Worm (Caenorhabditis elegans): ENCODE measurements around the gene F47G3.4.

Gene F47G3.4

DNA sequence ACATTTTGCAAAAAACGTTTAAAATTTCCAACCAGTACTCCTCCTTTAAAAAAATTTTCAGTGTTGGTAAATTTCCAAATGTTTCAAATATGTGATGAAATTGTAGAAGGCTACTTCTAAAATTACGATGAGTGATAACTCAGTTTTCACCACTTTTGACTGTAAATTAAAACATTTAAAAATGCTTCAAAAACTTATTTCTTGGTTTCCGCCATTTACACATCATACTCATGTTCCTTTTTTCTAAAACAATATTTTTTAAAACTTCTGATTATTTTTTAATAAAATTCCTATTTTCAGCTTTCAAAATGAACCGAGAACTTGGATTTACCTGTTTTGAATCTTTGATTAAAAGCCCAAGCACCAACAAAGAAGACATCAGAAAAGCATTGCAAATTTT is 22.3 kb downstream of the F47G3.4 start, which contains the start of gene C43H6.4:
C43H6.4 (plus strand) TSS at position 301 of the 400 bp plus-strand sequence.
- TF ChIP-seq sea-2 (GFP tag; optimal IDR thresholded peaks at IDR 0.05) (no peak), nhr-12 (tag; optimal IDR thresholded peaks at IDR 0.05) (no peak), hmg-11 (tag; optimal IDR thresholded peaks at IDR 0.05) (no peak), ama-1 (optimal IDR thresholded peaks at IDR 0.05) (no peak), fkh-2 (tag; optimal IDR thresholded peaks at IDR 0.05) (no peak), mml-1 (tag; optimal IDR thresholded peaks at IDR 0.05) (no peak), mdl-1 (tag; optimal IDR thresholded peaks at IDR 0.05) (no peak), lin-39 (tag; optimal IDR thresholded peaks at IDR 0.05) (no peak), ceh-9 (tag; optimal IDR thresholded peaks at IDR 0.05) (no peak), nhr-25 (tag; optimal IDR thresholded peaks at IDR 0.05) (no peak), jun-1 (tag; optimal IDR thresholded peaks at IDR 0.05) (no peak), nhr-28 (tag; optimal IDR thresholded peaks at IDR 0.05) (no peak)

DNA sequence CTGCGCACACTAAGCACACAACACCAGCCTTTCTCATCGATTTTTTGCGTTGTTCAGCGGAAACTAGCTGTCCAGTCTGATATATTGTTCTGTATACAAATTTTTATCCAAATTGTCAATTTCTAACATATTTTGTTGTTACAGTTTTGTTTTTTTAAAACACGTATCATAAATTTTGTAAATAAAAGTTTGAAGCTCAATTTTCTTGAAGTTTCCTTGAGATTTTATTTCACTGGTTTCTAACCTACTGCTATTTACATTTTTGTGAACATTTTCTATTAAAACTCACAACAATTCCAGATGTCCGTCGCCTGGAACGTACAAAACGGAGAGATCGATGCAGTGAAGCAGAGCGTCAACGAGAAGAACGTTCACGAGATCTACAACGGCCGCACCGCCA is 25.8 kb downstream of the F47G3.4 start, which contains the start of gene mtpn-1:
mtpn-1 (plus strand) TSS at position 301 of the 400 bp plus-strand sequence.
- no peak for TF ChIP-seq nhr-237 (tag; optimal IDR thresholded peaks at IDR 0.05)
- TF ChIP-seq aly-2 (tag; optimal IDR thresholded peaks at IDR 0.05), result no peak
- no peak for TF ChIP-seq nhr-23 (tag; optimal IDR thresholded peaks at IDR 0.05)
- no peak for TF ChIP-seq daf-12 (tag; optimal IDR thresholded peaks at IDR 0.05)
- TF ChIP-seq nhr-43 (tag; optimal IDR thresholded peaks at IDR 0.05; ENCODE audit: poor library complexity, severe bottlenecking), result no peak
- no peak for TF ChIP-seq elt-1 (tag; optimal IDR thresholded peaks at IDR 0.05)
- no peak for TF ChIP-seq eor-1 (tag; optimal IDR thresholded peaks at IDR 0.05)
- no peak for TF ChIP-seq jun-1 (tag; optimal IDR thresholded peaks at IDR 0.05)
- no peak for TF ChIP-seq ceh-9 (tag; optimal IDR thresholded peaks at IDR 0.05)
- TF ChIP-seq nhr-12 (tag; optimal IDR thresholded peaks at IDR 0.05), result no peak
- TF ChIP-seq egl-27 (tag; optimal IDR thresholded peaks at IDR 0.05), result no peak
- no peak for TF ChIP-seq fkh-10 (GFP tag; optimal IDR thresholded peaks at IDR 0.05)
- TF ChIP-seq unc-39 (tag; optimal IDR thresholded peaks at IDR 0.05), result no peak
- TF ChIP-seq fos-1 (tag; optimal IDR thresholded peaks at IDR 0.05), result no peak
- TF ChIP-seq mml-1 (tag; optimal IDR thresholded peaks at IDR 0.05), result no peak
- TF ChIP-seq sea-2 (GFP tag; optimal IDR thresholded peaks at IDR 0.05), result no peak
- no peak for TF ChIP-seq ceh-28 (tag; optimal IDR thresholded peaks at IDR 0.05)

DNA sequence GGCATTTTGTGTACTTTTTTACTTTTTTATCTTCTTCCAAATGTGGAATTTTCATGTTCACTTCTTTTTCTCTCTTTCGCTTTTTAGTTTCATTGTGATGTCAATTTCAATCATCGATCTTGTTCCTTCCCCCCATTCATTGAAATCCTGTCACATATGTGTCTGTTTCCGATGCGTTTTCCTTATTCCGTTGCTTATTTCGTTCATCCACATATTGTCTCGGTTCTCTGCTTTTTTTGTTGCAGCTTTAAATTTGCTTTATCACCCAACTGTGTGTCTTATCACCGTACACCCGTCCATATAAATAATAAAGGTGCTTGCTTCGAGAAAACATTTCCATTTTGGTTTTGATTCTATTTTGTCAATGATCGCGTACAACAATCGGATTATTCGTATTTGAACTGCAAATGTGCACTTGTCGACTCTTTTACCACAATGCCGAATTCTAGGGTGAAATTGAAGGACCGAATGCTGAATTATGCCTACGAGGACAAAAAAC is 27.9 kb downstream of the F47G3.4 start, which contains the start of the genes C43H6.12 and trpp-12:
C43H6.12 (plus strand) TSS at position 365 of the 499 bp plus-strand sequence.
trpp-12 (plus strand) TSS at position 449 of the 499 bp plus-strand sequence.
- no peak for TF ChIP-seq ztf-4 (tag; optimal IDR thresholded peaks at IDR 0.05)
- TF ChIP-seq elt-2 (tag; optimal IDR thresholded peaks at IDR 0.05), result peak; percentile 9

DNA sequence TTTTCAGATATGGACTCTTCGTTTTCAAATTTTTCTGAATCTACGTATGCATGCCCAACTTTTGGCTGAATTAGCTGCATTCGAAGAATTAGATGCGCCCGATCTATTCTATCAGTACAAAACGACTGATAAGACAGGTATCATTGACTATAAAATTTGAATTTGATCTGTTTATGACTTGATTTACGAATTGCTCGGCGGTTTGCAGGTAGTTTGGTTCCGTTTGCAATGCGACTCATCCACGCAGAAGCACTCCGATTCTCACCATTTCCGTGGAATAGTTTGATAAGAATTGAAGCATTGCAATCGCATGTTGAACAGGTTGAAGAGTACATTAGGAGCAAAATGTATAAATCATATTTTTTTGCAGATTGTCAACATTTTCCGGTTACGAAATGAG is 29.6 kb downstream of the F47G3.4 start:
- TF ChIP-seq nhr-67 (tag; optimal IDR thresholded peaks at IDR 0.05) (no peak), nhr-77 (tag; optimal IDR thresholded peaks at IDR 0.05) (no peak), nhr-76 (tag; optimal IDR thresholded peaks at IDR 0.05) (no peak), R02D3.7 (tag; optimal IDR thresholded peaks at IDR 0.05) (no peak), elt-2 (tag; optimal IDR thresholded peaks at IDR 0.05) (peak; percentile 68), nhr-23 (tag; optimal IDR thresholded peaks at IDR 0.05) (no peak), ama-1 (optimal IDR thresholded peaks at IDR 0.05) (no peak), lin-15B (tag; optimal IDR thresholded peaks at IDR 0.05) (no peak), unc-39 (tag; optimal IDR thresholded peaks at IDR 0.05) (no peak), fkh-2 (tag; optimal IDR thresholded peaks at IDR 0.05) (no peak), mml-1 (tag; optimal IDR thresholded peaks at IDR 0.05) (no peak), pqm-1 (tag; optimal IDR thresholded peaks at IDR 0.05) (peak; percentile 11), ceh-82 (tag; optimal IDR thresholded peaks at IDR 0.05) (no peak), ZK546.5 (tag; optimal IDR thresholded peaks at IDR 0.05) (no peak), egl-27 (tag; optimal IDR thresholded peaks at IDR 0.05) (no peak)

DNA sequence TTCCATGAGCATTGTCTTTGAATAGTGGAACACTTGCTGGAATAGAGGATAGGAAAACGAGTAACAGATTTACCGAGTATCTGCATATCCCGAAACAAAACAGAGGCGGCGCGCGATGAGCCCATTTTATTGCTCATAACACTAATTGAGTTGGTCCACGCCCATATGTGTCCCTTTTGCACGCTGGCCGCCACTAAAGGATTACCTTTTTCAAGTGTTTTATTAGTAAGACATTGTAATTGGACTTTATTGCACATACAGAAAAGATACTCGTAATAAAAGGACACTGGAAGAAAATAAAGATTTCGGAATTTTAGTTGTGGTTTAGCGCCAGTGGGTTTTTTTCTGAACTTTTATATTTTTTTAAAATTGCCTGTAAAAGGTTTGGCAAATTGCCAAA is 31.9 kb downstream of the F47G3.4 start, which contains the start of gene hlh-15:
hlh-15 (minus strand) TSS at position 101 of the 400 bp plus-strand sequence.
- TF ChIP-seq ceh-16 (tag; optimal IDR thresholded peaks at IDR 0.05) (no peak), elt-2 (tag; optimal IDR thresholded peaks at IDR 0.05) (no peak), nhr-11 (tag; optimal IDR thresholded peaks at IDR 0.05) (no peak), elt-3 (tag; optimal IDR thresholded peaks at IDR 0.05) (no peak), nhr-23 (tag; optimal IDR thresholded peaks at IDR 0.05) (no peak), ceh-9 (tag; optimal IDR thresholded peaks at IDR 0.05) (no peak), lin-15B (tag; optimal IDR thresholded peaks at IDR 0.05) (no peak), nhr-28 (tag; optimal IDR thresholded peaks at IDR 0.05) (no peak), nhr-12 (tag; optimal IDR thresholded peaks at IDR 0.05) (no peak), lin-39 (tag; optimal IDR thresholded peaks at IDR 0.05) (no peak), nhr-67 (tag; optimal IDR thresholded peaks at IDR 0.05) (no peak), ztf-11 (tag; optimal IDR thresholded peaks at IDR 0.05) (no peak), skn-1 (tag; optimal IDR thresholded peaks at IDR 0.05) (no peak), ceh-28 (tag; optimal IDR thresholded peaks at IDR 0.05) (no peak), hmg-11 (tag; optimal IDR thresholded peaks at IDR 0.05) (no peak), nhr-25 (tag; optimal IDR thresholded peaks at IDR 0.05) (no peak)
